Worm (Caenorhabditis elegans): Measurements from ENCODE around the gene F20B6.4.
A peak's percentile ranks its signal among the peaks of the same experiment; 100 is the strongest.

The F20B6.4 gene

ce11 chrX:4193080-4193479, 3.3 kb downstream of the F20B6.4 start (continued):
- no peak for TF ChIP-seq tbx-2 (tag; optimal IDR thresholded peaks at IDR 0.05)
- TF ChIP-seq xbp-1 (tag; optimal IDR thresholded peaks at IDR 0.05): no peak
- no peak for TF ChIP-seq nhr-12 (tag; optimal IDR thresholded peaks at IDR 0.05)
- TF ChIP-seq C04F5.9 (tag; optimal IDR thresholded peaks at IDR 0.05): no peak
- TF ChIP-seq alr-1 (tag; optimal IDR thresholded peaks at IDR 0.05; ENCODE audit: borderline replicate concordance): no peak
- TF ChIP-seq skn-1 (tag; optimal IDR thresholded peaks at IDR 0.05): no peak
- no peak for TF ChIP-seq C16A3.4 (tag; optimal IDR thresholded peaks at IDR 0.05)
- no peak for TF ChIP-seq fkh-4 (tag; optimal IDR thresholded peaks at IDR 0.05; ENCODE audit: borderline replicate concordance)
- no peak for TF ChIP-seq fkh-10 (GFP tag; optimal IDR thresholded peaks at IDR 0.05)
- TF ChIP-seq Y116A8C.19 (tag; optimal IDR thresholded peaks at IDR 0.05; ENCODE audit: borderline replicate concordance): no peak
- TF ChIP-seq lin-35 (GFP tag; optimal IDR thresholded peaks at IDR 0.05): no peak
- TF ChIP-seq zip-4 (GFP tag; optimal IDR thresholded peaks at IDR 0.05): no peak
- no peak for TF ChIP-seq fkh-8 (tag; optimal IDR thresholded peaks at IDR 0.05)

- no peak for TF ChIP-seq ets-5 (GFP tag; IDR thresholded peaks at IDR 0.05)
- TF ChIP-seq nhr-85 (tag): peak; percentile 16
These were observed 4.1 kb downstream of the F20B6.4 start for ce11 chrX:4192235-4192634.

ce11 chrX:4190537-4191144, 5.7 kb downstream of the F20B6.4 start, which contains the start of gene vha-12:
Gene vha-12 (plus strand): TSS chrX:4191094.
- TF ChIP-seq zip-4 (GFP tag; optimal IDR thresholded peaks at IDR 0.05): peak; percentile 48
- peak; percentile 96 for TF ChIP-seq nhr-85 (tag)
- TF ChIP-seq unc-30 (tag; optimal IDR thresholded peaks at IDR 0.05): no peak
- no peak for TF ChIP-seq pqm-1 (tag; optimal IDR thresholded peaks at IDR 0.05)
- peak; percentile 95 for TF ChIP-seq tbx-2 (tag; optimal IDR thresholded peaks at IDR 0.05)
- TF ChIP-seq pax-3 (tag; optimal IDR thresholded peaks at IDR 0.05): peak; percentile 73
- TF ChIP-seq mep-1 (tag; optimal IDR thresholded peaks at IDR 0.05): peak; percentile 86
- no peak for TF ChIP-seq unc-62 (GFP tag; optimal IDR thresholded peaks at IDR 0.05)
- TF ChIP-seq nhr-84 (tag; optimal IDR thresholded peaks at IDR 0.05): no peak
- peak; percentile 82 for TF ChIP-seq C16A3.4 (tag; optimal IDR thresholded peaks at IDR 0.05)
- peak in 4 of 6 experiments; percentile 19 to 86 (median 79) for TF ChIP-seq elt-3 (tag; optimal IDR thresholded peaks at IDR 0.05)
- peak; percentile 80 for TF ChIP-seq blmp-1 (tag; optimal IDR thresholded peaks at IDR 0.05)
- TF ChIP-seq nhr-76 (tag; optimal IDR thresholded peaks at IDR 0.05): no peak
- peak; percentile 78 for TF ChIP-seq ztf-4 (tag; optimal IDR thresholded peaks at IDR 0.05)
- peak; percentile 94 for TF ChIP-seq nhr-47 (tag; optimal IDR thresholded peaks at IDR 0.05)
- peak; percentile 3 for TF ChIP-seq sup-37 (GFP tag; optimal IDR thresholded peaks at IDR 0.05)
- TF ChIP-seq ets-5 (GFP tag; IDR thresholded peaks at IDR 0.05): no peak
- TF ChIP-seq hpl-2 (GFP tag; optimal IDR thresholded peaks at IDR 0.05): no peak
- no peak for TF ChIP-seq sptf-1 (tag; optimal IDR thresholded peaks at IDR 0.05)
- peak; percentile 90 for TF ChIP-seq unc-86 (tag; optimal IDR thresholded peaks at IDR 0.05)
- no peak for TF ChIP-seq Y116A8C.19 (tag; optimal IDR thresholded peaks at IDR 0.05; ENCODE audit: borderline replicate concordance)
- TF ChIP-seq sox-4 (tag; optimal IDR thresholded peaks at IDR 0.05): peak; percentile 58
- TF ChIP-seq fkh-4 (tag; optimal IDR thresholded peaks at IDR 0.05; ENCODE audit: borderline replicate concordance): no peak
- peak; percentile 89 for TF ChIP-seq fkh-8 (tag; optimal IDR thresholded peaks at IDR 0.05)
- TF ChIP-seq ces-1 (GFP tag; optimal IDR thresholded peaks at IDR 0.05): no peak
- TF ChIP-seq nhr-77 (tag; optimal IDR thresholded peaks at IDR 0.05): peak; percentile 89
- peak; percentile 96 for TF ChIP-seq nhr-20 (tag; optimal IDR thresholded peaks at IDR 0.05)
- TF ChIP-seq ceh-90 (tag; optimal IDR thresholded peaks at IDR 0.05): no peak
- no peak for TF ChIP-seq vab-15 (tag; optimal IDR thresholded peaks at IDR 0.05)
- TF ChIP-seq fos-1 (tag; optimal IDR thresholded peaks at IDR 0.05): peak; percentile 91
- peak; percentile 98 for TF ChIP-seq lin-14 (GFP tag; optimal IDR thresholded peaks at IDR 0.05)
- TF ChIP-seq C34B4.2 (tag; optimal IDR thresholded peaks at IDR 0.05): no peak
- TF ChIP-seq egl-13 (tag; optimal IDR thresholded peaks at IDR 0.05): peak; percentile 75
- TF ChIP-seq nhr-90 (tag; optimal IDR thresholded peaks at IDR 0.05; ENCODE audit: poor library complexity): peak; percentile 92
- peak; percentile 81 to 96 (median 94) for TF ChIP-seq ceh-82 (tag; optimal IDR thresholded peaks at IDR 0.05)
- TF ChIP-seq isw-1 (GFP tag; IDR thresholded peaks at IDR 0.05): peak; percentile 90
- no peak for TF ChIP-seq efl-3 (GFP tag; optimal IDR thresholded peaks at IDR 0.05)
- peak; percentile 77 to 88 for TF ChIP-seq lin-35 (GFP tag; optimal IDR thresholded peaks at IDR 0.05)
- peak; percentile 83 for TF ChIP-seq fkh-10 (GFP tag; optimal IDR thresholded peaks at IDR 0.05)
- peak; percentile 68 for TF ChIP-seq snpc-4 (tag; optimal IDR thresholded peaks at IDR 0.05)
- no peak for TF ChIP-seq tlp-1 (tag; optimal IDR thresholded peaks at IDR 0.05)
- no peak for TF ChIP-seq hlh-17 (GFP tag; optimal IDR thresholded peaks at IDR 0.05; ENCODE audit: borderline replicate concordance)
